Worm (Caenorhabditis elegans) whole organism, midembryonic: ENCODE results near the gene cpf-1.

ENCODE experiments used
- T22C8.4 ChIP-seq: fragments of 200-800 bp; sonication (Bioruptor generic); IDR thresholded peaks from 2 replicates; pipeline ENCODE4 v1.3.6; 2022; ENCODE audit warnings: missing genetic modification characterization, missing compliant biosample characterization
- cog-1 ChIP-seq: sonication (generic microtip); optimal IDR thresholded peaks from 2 replicates; lab custom pipeline; 2016; ENCODE audit warnings: missing genetic modification characterization, missing compliant biosample characterization
- flt-1 ChIP-seq: fragments of 200-800 bp; sonication (Bioruptor generic); IDR thresholded peaks from 2 replicates; pipeline ENCODE4 v1.3.6; 2022; ENCODE audit warnings: missing genetic modification characterization, missing compliant biosample characterization
- klf-2 ChIP-seq: fragments of 200-800 bp; sonication (Bioruptor generic); conservative IDR thresholded peaks from 2 replicates; pipeline ENCODE4 v1.3.6; 2022; ENCODE audit warnings: missing genetic modification reagents, missing genetic modification characterization, missing compliant biosample characterization
- med-1 ChIP-seq: sonication (generic microtip); optimal IDR thresholded peaks from 2 replicates; lab custom pipeline; 2017; ENCODE audit warnings: missing genetic modification characterization, mild to moderate bottlenecking, missing compliant biosample characterization, antibody characterized with exemption, missing genetic modification reagents; ENCODE audit not compliant: insufficient read depth
- tab-1 ChIP-seq: fragments of 200-800 bp; sonication (Bioruptor generic); IDR thresholded peaks from 2 replicates; pipeline ENCODE4 v1.3.6; 2022; ENCODE audit warnings: missing genetic modification characterization, missing compliant biosample characterization
- ztf-23 ChIP-seq: fragments of 200-800 bp; sonication (Bioruptor generic); IDR thresholded peaks from 2 replicates; pipeline ENCODE4 v1.3.6; 2022; ENCODE audit warnings: missing genetic modification reagents, missing genetic modification characterization, missing compliant biosample characterization

ce11 chrII:8610085-8610484, 7.8 kb upstream of the cpf-1 start, which contains the start of gene F28C6.9:
- TF ChIP-seq cog-1 (no peak), klf-2 (no peak), T22C8.4 (GFP tag; lab: Robert Waterston, UW) (no peak), ztf-23 (no peak), tab-1 (GFP tag; lab: Robert Waterston, UW) (no peak), med-1 (GFP tag; lab: Kevin White, UChicago) (no peak), flt-1 (no peak)
